Fruit fly (Drosophila melanogaster): ENCODE measurements around the gene Sys1.

dm6 chr3R:8669029-8669707 lies 16.5 kb downstream of the Sys1 start:
- TF ChIP-seq ttk (optimal IDR thresholded peaks at IDR 0.05), result no peak
- TF ChIP-seq Sin3A (optimal IDR thresholded peaks at IDR 0.05), result no peak
- TF ChIP-seq h (optimal IDR thresholded peaks at IDR 0.05), result no peak
